Worm (Caenorhabditis elegans) whole organism, L4 larva: ENCODE data around the gene H11E01.3.

ENCODE experiments used
- T20F7.1 ChIP-seq: fragments of 200-800 bp; sonication (Bioruptor generic); optimal IDR thresholded peaks from 2 replicates; lab custom pipeline; 2018; ENCODE audit warnings: mild to moderate bottlenecking, missing genetic modification characterization, missing compliant biosample characterization
- Y105C5A.15 ChIP-seq: fragments of 200-800 bp; sonication (Bioruptor generic); IDR thresholded peaks from 2 replicates; pipeline ENCODE4 v1.3.6; 2022; ENCODE audit warnings: missing genetic modification characterization, missing compliant biosample characterization
- Y48G9A.11 ChIP-seq: fragments of 200-800 bp; sonication (Bioruptor generic); IDR thresholded peaks from 2 replicates; pipeline ENCODE4 v1.3.6; 2022; ENCODE audit warnings: missing genetic modification reagents, missing genetic modification characterization, missing compliant biosample characterization
- Y75B8A.6 ChIP-seq: fragments of 200-800 bp; sonication (Bioruptor generic); IDR thresholded peaks from 2 replicates; pipeline ENCODE4 v1.3.6; 2022; ENCODE audit warnings: missing genetic modification reagents, missing genetic modification characterization, missing compliant biosample characterization
- ZK546.5 ChIP-seq, 2 experiments: sonication (generic microtip); optimal IDR thresholded peaks; 2 replicates each; lab custom pipeline; 2017; ENCODE audit warnings: missing biosample characterization in 2 of 2, missing genetic modification characterization in 2 of 2
- aly-2 ChIP-seq: sonication (generic microtip); optimal IDR thresholded peaks from 2 replicates; lab custom pipeline; 2018; ENCODE audit warnings: missing biosample characterization, missing genetic modification characterization
- ama-1 ChIP-seq: fragments of 150-350 bp; optimal IDR thresholded peaks from 2 replicates; lab custom pipeline; 2014; ENCODE audit warnings: inconsistent platforms, mixed read lengths
- ceh-44 ChIP-seq: fragments of 200-800 bp; sonication (Bioruptor generic); IDR thresholded peaks from 2 replicates; pipeline ENCODE4 v1.3.6; 2022; ENCODE audit warnings: missing genetic modification reagents, missing genetic modification characterization, missing compliant biosample characterization
- ceh-82 ChIP-seq: sonication (generic microtip); optimal IDR thresholded peaks from 2 replicates; lab custom pipeline; 2017; ENCODE audit warnings: missing biosample characterization, missing genetic modification characterization
- ctbp-1 ChIP-seq: fragments of 200-800 bp; sonication (Bioruptor generic); IDR thresholded peaks from 2 replicates; pipeline ENCODE4 v1.3.6; 2022; ENCODE audit warnings: missing genetic modification reagents, missing genetic modification characterization, missing compliant biosample characterization
- daf-16 ChIP-seq, 3 experiments: sonication (generic microtip); optimal IDR thresholded peaks; 2 replicates each; lab custom pipeline; 2016 to 2017; ENCODE audit warnings: missing genetic modification characterization in 3 of 3, missing genetic modification reagents in 3 of 3, mild to moderate bottlenecking in 2 of 3, missing compliant biosample characterization in 2 of 3, missing biosample characterization in 1 of 3, moderate library complexity in 1 of 3
- daf-19 ChIP-seq: fragments of 200-800 bp; sonication (Bioruptor generic); conservative IDR thresholded peaks from 2 replicates; pipeline ENCODE4 v1.3.6; 2022; ENCODE audit warnings: missing genetic modification characterization, missing compliant biosample characterization
- duxl-1 ChIP-seq: sonication (generic microtip); optimal IDR thresholded peaks from 2 replicates; lab custom pipeline; 2016; ENCODE audit warnings: mild to moderate bottlenecking, missing genetic modification characterization, moderate library complexity, missing compliant biosample characterization; ENCODE audit not compliant: poor library complexity
- egl-27 ChIP-seq: sonication (generic microtip); optimal IDR thresholded peaks from 3 replicates; lab custom pipeline; 2017; ENCODE audit warnings: missing biosample characterization, missing genetic modification reagents, missing genetic modification characterization
- hlh-30 ChIP-seq: sonication (generic microtip); optimal IDR thresholded peaks from 2 replicates; lab custom pipeline; 2017; ENCODE audit warnings: antibody characterized with exemption, mild to moderate bottlenecking, missing genetic modification characterization, missing compliant biosample characterization; ENCODE audit not compliant: insufficient read depth
- jun-1 ChIP-seq: fragments of 150-350 bp; optimal IDR thresholded peaks from 2 replicates; lab custom pipeline; 2014; ENCODE audit warnings: missing biosample characterization, missing genetic modification reagents, missing genetic modification characterization
- lin-1 ChIP-seq: fragments of 200-800 bp; sonication (Bioruptor generic); IDR thresholded peaks from 2 replicates; pipeline ENCODE4 v1.3.6; 2022; ENCODE audit warnings: missing genetic modification reagents, missing genetic modification characterization, missing compliant biosample characterization
- lin-13 ChIP-seq: fragments of 150-350 bp; optimal IDR thresholded peaks from 2 replicates; lab custom pipeline; 2014; ENCODE audit warnings: missing biosample characterization, missing genetic modification reagents, missing genetic modification characterization
- lin-15B ChIP-seq: fragments of 150-350 bp; sonication (generic microtip); optimal IDR thresholded peaks from 3 replicates; lab custom pipeline; 2014; ENCODE audit warnings: missing biosample characterization, missing genetic modification characterization
- lin-39 ChIP-seq: fragments of 150-350 bp; optimal IDR thresholded peaks from 2 replicates; lab custom pipeline; 2014; ENCODE audit warnings: missing biosample characterization, missing genetic modification reagents, missing genetic modification characterization
- lsy-2 ChIP-seq, 2 experiments: fragments of 150-350 bp in 1 of 2; sonication (generic microtip) in 1 of 2; optimal IDR thresholded peaks; 2 replicates each; lab custom pipeline; 2014 to 2017; ENCODE audit warnings: missing biosample characterization in 2 of 2, missing genetic modification characterization in 2 of 2
- mes-2 ChIP-seq: sonication (generic microtip); optimal IDR thresholded peaks from 2 replicates; lab custom pipeline; 2016; ENCODE audit warnings: missing genotype, mild to moderate bottlenecking, missing genetic modification characterization, missing compliant biosample characterization; ENCODE audit not compliant: poor library complexity, severe bottlenecking
- mxl-2 ChIP-seq: fragments of 200-800 bp; sonication (Bioruptor generic); conservative IDR thresholded peaks from 2 replicates; pipeline ENCODE4 v1.3.6; 2022; ENCODE audit warnings: missing genetic modification reagents, missing genetic modification characterization, missing compliant biosample characterization
- nhr-102 ChIP-seq: sonication (generic microtip); optimal IDR thresholded peaks from 2 replicates; lab custom pipeline; 2016; ENCODE audit warnings: mild to moderate bottlenecking, missing genetic modification characterization, moderate library complexity, missing compliant biosample characterization
- nhr-237 ChIP-seq: sonication (generic microtip); optimal IDR thresholded peaks from 2 replicates; lab custom pipeline; 2017; ENCODE audit warnings: missing biosample characterization, missing genetic modification characterization
- nhr-25 ChIP-seq: sonication (generic microtip); optimal IDR thresholded peaks from 2 replicates; lab custom pipeline; 2017; ENCODE audit warnings: missing genetic modification characterization, mild to moderate bottlenecking, missing compliant biosample characterization, antibody characterized with exemption, moderate library complexity, borderline replicate concordance; ENCODE audit not compliant: insufficient read depth
- nhr-76 ChIP-seq: fragments of 150-350 bp; optimal IDR thresholded peaks from 2 replicates; lab custom pipeline; 2014; ENCODE audit warnings: missing biosample characterization, missing genetic modification characterization
- pqm-1 ChIP-seq: sonication (generic microtip); optimal IDR thresholded peaks from 2 replicates; lab custom pipeline; 2017; ENCODE audit warnings: missing biosample characterization, missing genetic modification characterization
- rbr-2 ChIP-seq: sonication (generic microtip); optimal IDR thresholded peaks from 2 replicates; lab custom pipeline; 2016; ENCODE audit warnings: missing genotype, missing genetic modification characterization, missing compliant biosample characterization
- sdz-12 ChIP-seq: fragments of 200-800 bp; sonication (Bioruptor generic); optimal IDR thresholded peaks from 2 replicates; lab custom pipeline; 2018; ENCODE audit warnings: mild to moderate bottlenecking, missing genetic modification characterization, missing compliant biosample characterization
- set-16 ChIP-seq: fragments of 200-800 bp; sonication (Bioruptor generic); IDR thresholded peaks from 2 replicates; pipeline ENCODE4 v1.3.6; 2022; ENCODE audit warnings: missing genetic modification reagents, missing genetic modification characterization, missing compliant biosample characterization
- skn-1 ChIP-seq: fragments of 150-350 bp; optimal IDR thresholded peaks from 2 replicates; lab custom pipeline; 2014; ENCODE audit warnings: missing biosample characterization, missing genetic modification characterization
- spr-3 ChIP-seq: fragments of 200-800 bp; sonication (Bioruptor generic); optimal IDR thresholded peaks from 2 replicates; lab custom pipeline; 2018; ENCODE audit warnings: mild to moderate bottlenecking, missing genetic modification characterization, missing compliant biosample characterization
- tra-1 ChIP-seq: fragments of 200-800 bp; sonication (Bioruptor generic); IDR thresholded peaks from 2 replicates; pipeline ENCODE4 v1.3.6; 2022; ENCODE audit warnings: missing genetic modification reagents, missing genetic modification characterization, missing compliant biosample characterization
- unc-39 ChIP-seq: sonication (generic microtip); optimal IDR thresholded peaks from 2 replicates; lab custom pipeline; 2017; ENCODE audit warnings: missing biosample characterization, missing genetic modification characterization
- unc-62 ChIP-seq, 3 experiments: fragments of 150-350 bp in 1 of 3; sonication (generic microtip); optimal IDR thresholded peaks in 2 of 3; peaks in 1 of 3; 1 replicate in 1 of 3; 2 replicates in 2 of 3; lab custom pipeline; 2014 to 2017; ENCODE audit warnings: missing biosample characterization in 3 of 3, missing genetic modification characterization in 3 of 3, missing genetic modification reagents in 3 of 3, missing genotype in 1 of 3
- zfp-2 ChIP-seq: sonication (generic microtip); optimal IDR thresholded peaks from 2 replicates; lab custom pipeline; 2016; ENCODE audit warnings: mild to moderate bottlenecking, missing genetic modification characterization, missing compliant biosample characterization
- zfp-3 ChIP-seq: fragments of 200-800 bp; sonication (Bioruptor generic); conservative IDR thresholded peaks from 2 replicates; pipeline ENCODE4 v1.3.6; 2022; ENCODE audit warnings: missing genetic modification reagents, missing genetic modification characterization, missing compliant biosample characterization
- zip-2 ChIP-seq: fragments of 150-350 bp; optimal IDR thresholded peaks from 2 replicates; lab custom pipeline; 2014; ENCODE audit warnings: missing biosample characterization, missing genetic modification characterization

H11E01.3 gene

DNA sequence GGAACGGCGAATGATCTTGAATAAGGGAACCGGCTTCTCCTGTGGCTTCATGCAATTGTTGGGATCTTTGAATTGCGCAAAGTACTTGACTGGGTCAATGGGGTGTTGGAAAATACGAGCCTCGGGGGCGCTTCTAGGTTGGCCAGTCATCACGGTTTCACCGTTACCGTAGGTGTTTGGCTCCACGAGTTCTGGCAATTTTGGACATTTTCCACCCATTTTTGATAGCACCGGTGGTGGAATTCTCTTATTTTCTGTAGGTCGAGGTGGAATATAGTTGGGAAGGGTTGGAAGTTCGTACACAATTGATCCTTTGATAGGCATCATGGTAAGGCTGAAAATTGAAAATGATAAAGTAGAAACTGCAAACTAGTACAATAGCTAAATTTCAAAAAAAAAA, 47.0 kb downstream of the H11E01.3 start, which contains the start of gene ZK380.4:
Gene ZK380.4 (minus strand): TSS at position 327 of the 400 bp plus-strand sequence.
- TF ChIP-seq aly-2 (tag; lab: Kevin White, UChicago) (no peak), unc-62 (GFP tag; optimal IDR thresholded peaks at IDR 0.05 in 1 of 2; lab: Kevin White, UChicago) (peak in 1 of 2 experiments; percentile 92), unc-62 (tag; optimal IDR thresholded peaks at IDR 0.05; lab: Kevin White, UChicago) (no peak), duxl-1 (tag; lab: Kevin White, UChicago) (no peak)

DNA sequence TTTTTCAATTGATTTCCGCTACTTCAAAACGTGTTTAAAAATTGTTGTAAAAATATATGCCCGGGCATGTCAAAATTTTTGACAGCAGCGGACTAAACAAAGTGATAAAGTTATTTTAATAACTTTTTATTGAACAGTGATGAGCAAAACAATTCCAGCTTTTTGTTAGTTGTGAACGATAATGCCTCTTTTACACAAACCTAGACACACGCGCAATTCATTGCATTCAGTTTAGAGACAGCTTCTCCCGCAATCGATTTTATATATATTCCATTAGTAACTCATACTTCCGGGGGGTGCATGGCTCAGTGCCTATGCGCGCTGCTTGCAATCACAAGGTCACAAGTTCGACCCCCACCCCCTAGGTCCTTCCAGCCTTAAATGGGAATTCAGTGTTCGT, 49.4 kb downstream of the H11E01.3 start, which contains the start of gene ZK380.6:
Gene ZK380.6 (plus strand): TSS at position 301 of the 400 bp plus-strand sequence.
- no peak for TF ChIP-seq nhr-237 (tag; lab: Kevin White, UChicago)
- no peak for TF ChIP-seq duxl-1 (tag; lab: Kevin White, UChicago)
- no peak for TF ChIP-seq sdz-12 (GFP tag; lab: Kevin White, UChicago)
- no peak for TF ChIP-seq nhr-25
- TF ChIP-seq unc-39 (tag; lab: Kevin White, UChicago), result no peak
- TF ChIP-seq zfp-2, result no peak
- TF ChIP-seq ceh-82 (tag; lab: Kevin White, UChicago), result no peak
- TF ChIP-seq rbr-2 (tag; lab: Kevin White, UChicago), result no peak
- no peak for TF ChIP-seq lsy-2 (tag; optimal IDR thresholded peaks at IDR 0.05; lab: Kevin White, UChicago)
- TF ChIP-seq ctbp-1 (GFP tag; lab: Robert Waterston, UW), result no peak
- TF ChIP-seq ZK546.5 (tag; optimal IDR thresholded peaks at IDR 0.05; lab: Kevin White, UChicago), result no peak
- TF ChIP-seq lin-1 (GFP tag; lab: Robert Waterston, UW), result no peak
- no peak for TF ChIP-seq pqm-1 (tag; lab: Kevin White, UChicago)
- no peak for TF ChIP-seq hlh-30 (tag; lab: Kevin White, UChicago)
- TF ChIP-seq lin-39, result no peak
- TF ChIP-seq set-16 (GFP tag; lab: Robert Waterston, UW), result no peak
- no peak for TF ChIP-seq skn-1 (tag; lab: Kevin White, UChicago)
- no peak for TF ChIP-seq egl-27 (tag; lab: Kevin White, UChicago)
- no peak for TF ChIP-seq lin-15B (tag; lab: Kevin White, UChicago)
- no peak for TF ChIP-seq ceh-44 (GFP tag; lab: Robert Waterston, UW)

DNA sequence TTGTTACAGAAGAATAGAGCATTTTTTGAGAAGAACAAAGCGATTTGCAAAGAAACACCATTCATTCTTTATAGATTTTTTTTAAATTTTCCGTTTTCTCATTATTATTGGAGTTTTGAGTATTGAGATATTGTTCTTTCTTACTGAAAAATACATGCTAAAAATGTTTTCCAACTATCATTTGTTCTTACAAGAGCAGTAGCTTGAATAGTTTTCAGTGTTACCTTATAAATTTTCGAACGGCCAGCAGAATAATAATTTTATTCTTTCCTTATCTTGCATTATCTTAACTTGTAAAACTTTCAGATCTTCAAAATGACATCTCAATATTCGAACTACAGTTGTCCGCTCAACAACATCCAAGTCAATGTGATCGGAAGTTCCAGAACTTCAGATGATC, 50.5 kb downstream of the H11E01.3 start, which contains the start of gene tbx-32:
Gene tbx-32 (plus strand): TSS at position 301 of the 400 bp plus-strand sequence.
- TF ChIP-seq nhr-76 (tag; lab: Kevin White, UChicago), result no peak
- TF ChIP-seq jun-1, result no peak
- TF ChIP-seq ama-1 (lab: Kevin White, UChicago), result no peak
- TF ChIP-seq nhr-102 (tag; lab: Kevin White, UChicago), result no peak
- no peak for TF ChIP-seq T20F7.1 (GFP tag; lab: Kevin White, UChicago)
- no peak for TF ChIP-seq zfp-3 (GFP tag; lab: Robert Waterston, UW)
- TF ChIP-seq, all 104 proteins: peak for 0

DNA sequence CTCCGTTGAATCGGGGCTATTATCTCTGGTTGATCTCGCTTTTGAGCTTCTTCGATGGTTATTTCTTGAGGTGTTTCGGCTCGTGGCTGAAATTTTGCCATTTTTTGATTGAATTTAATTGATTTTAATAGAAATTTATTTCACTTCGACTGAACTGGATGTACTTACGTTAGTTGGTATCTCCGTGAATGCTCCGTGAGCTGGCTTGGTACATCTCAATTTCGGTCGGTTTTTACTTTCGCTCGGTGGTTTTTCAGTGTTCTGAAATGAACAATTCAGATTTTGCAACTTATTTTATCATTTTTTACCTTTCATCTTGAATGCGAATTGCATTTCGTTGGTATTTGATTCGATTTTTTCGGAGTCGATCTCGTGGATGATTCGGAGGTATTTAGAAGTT, 60.2 kb downstream of the H11E01.3 start, which contains the start of gene R09H3.2:
Gene R09H3.2 (minus strand): TSS at position 101 of the 400 bp plus-strand sequence.
- TF ChIP-seq ceh-44 (GFP tag; lab: Robert Waterston, UW) (no peak), daf-19 (GFP tag; lab: Robert Waterston, UW) (no peak), Y48G9A.11 (no peak), Y105C5A.15 (GFP tag; lab: Robert Waterston, UW) (no peak), spr-3 (GFP tag; lab: Kevin White, UChicago) (no peak), mxl-2 (GFP tag; lab: Robert Waterston, UW) (no peak), ama-1 (lab: Kevin White, UChicago) (no peak), set-16 (GFP tag; lab: Robert Waterston, UW) (no peak), aly-2 (tag; lab: Kevin White, UChicago) (no peak), unc-39 (tag; lab: Kevin White, UChicago) (no peak), Y75B8A.6 (no peak), zip-2 (no peak), mes-2 (tag; lab: Kevin White, UChicago) (no peak), tra-1 (GFP tag; lab: Robert Waterston, UW) (no peak), nhr-76 (tag; lab: Kevin White, UChicago) (no peak), ZK546.5 (tag; optimal IDR thresholded peaks at IDR 0.05; lab: Kevin White, UChicago) (no peak), duxl-1 (tag; lab: Kevin White, UChicago) (no peak), lin-13 (GFP tag; lab: Kevin White, UChicago) (no peak), daf-16 (GFP tag; optimal IDR thresholded peaks at IDR 0.05; lab: Kevin White, UChicago) (no peak), daf-16 (tag; optimal IDR thresholded peaks at IDR 0.05; lab: Kevin White, UChicago) (no peak)
